Worm (Caenorhabditis elegans) whole organism, early embryonic: ENCODE results near the gene ZK430.5.

ENCODE experiments used
- B0310.2 ChIP-seq: sonication (generic microtip); optimal IDR thresholded peaks from 2 replicates; lab custom pipeline; 2016; ENCODE audit warnings: mild to moderate bottlenecking, missing genetic modification characterization, missing compliant biosample characterization
- F13C5.2 ChIP-seq: sonication (generic microtip); optimal IDR thresholded peaks from 2 replicates; lab custom pipeline; 2017; ENCODE audit warnings: mild to moderate bottlenecking, missing genetic modification characterization, inconsistent platforms, missing compliant biosample characterization
- aly-1 ChIP-seq: sonication (generic microtip); optimal IDR thresholded peaks from 2 replicates; lab custom pipeline; 2016; ENCODE audit warnings: missing genetic modification characterization, missing compliant biosample characterization
- ama-1 ChIP-seq: fragments of 150-350 bp; optimal IDR thresholded peaks from 2 replicates; lab custom pipeline; 2014
- ceh-13 ChIP-seq: fragments of 200-800 bp; sonication (Bioruptor generic); optimal IDR thresholded peaks from 2 replicates; lab custom pipeline; 2018; ENCODE audit warnings: mild to moderate bottlenecking, missing genetic modification characterization, missing compliant biosample characterization
- ceh-36 ChIP-seq: sonication (generic microtip); optimal IDR thresholded peaks from 2 replicates; lab custom pipeline; 2016; ENCODE audit warnings: missing genetic modification characterization, inconsistent platforms, missing compliant biosample characterization
- ets-7 ChIP-seq: sonication (generic microtip); optimal IDR thresholded peaks from 2 replicates; lab custom pipeline; 2016; ENCODE audit warnings: missing genotype, missing genetic modification characterization, missing compliant biosample characterization
- flt-1 ChIP-seq: fragments of 200-800 bp; sonication (Bioruptor generic); IDR thresholded peaks from 2 replicates; pipeline ENCODE4 v1.3.6; 2022; ENCODE audit warnings: missing genetic modification characterization, missing compliant biosample characterization
- hmbx-1 ChIP-seq: sonication (generic microtip); optimal IDR thresholded peaks from 2 replicates; lab custom pipeline; 2016; ENCODE audit warnings: mild to moderate bottlenecking, missing genetic modification characterization, missing compliant biosample characterization
- hmg-4 ChIP-seq: fragments of 200-800 bp; sonication (Bioruptor generic); optimal IDR thresholded peaks from 2 replicates; lab custom pipeline; 2018; ENCODE audit warnings: mild to moderate bottlenecking, missing genetic modification characterization, missing compliant biosample characterization
- hnd-1 ChIP-seq: sonication (generic microtip); optimal IDR thresholded peaks from 2 replicates; lab custom pipeline; 2016; ENCODE audit warnings: missing genetic modification characterization, missing compliant biosample characterization
- pes-1 ChIP-seq: fragments of 200-800 bp; sonication (Bioruptor generic); IDR thresholded peaks from 2 replicates; pipeline ENCODE4 v1.3.6; 2022; ENCODE audit warnings: missing genetic modification reagents, missing genetic modification characterization, missing compliant biosample characterization
- scrt-1 ChIP-seq: fragments of 200-800 bp; sonication (Bioruptor generic); IDR thresholded peaks from 2 replicates; pipeline ENCODE4 v1.3.6; 2022; ENCODE audit warnings: missing genetic modification characterization, missing compliant biosample characterization
- sea-1 ChIP-seq: fragments of 200-800 bp; sonication (Bioruptor generic); conservative IDR thresholded peaks from 2 replicates; pipeline ENCODE4 v1.3.6; 2022; ENCODE audit warnings: missing genetic modification characterization, missing compliant biosample characterization
- tbx-11 ChIP-seq: fragments of 200-800 bp; sonication (Bioruptor generic); IDR thresholded peaks from 2 replicates; pipeline ENCODE4 v1.3.6; 2022; ENCODE audit warnings: missing genetic modification characterization, missing compliant biosample characterization
- tbx-37 ChIP-seq: fragments of 200-800 bp; sonication (Bioruptor generic); conservative IDR thresholded peaks from 2 replicates; pipeline ENCODE4 v1.3.6; 2022; ENCODE audit warnings: missing genetic modification reagents, missing genetic modification characterization, missing compliant biosample characterization
- tra-4 ChIP-seq: sonication (generic microtip); optimal IDR thresholded peaks from 2 replicates; lab custom pipeline; 2017; ENCODE audit warnings: missing genetic modification characterization, missing compliant biosample characterization

The ZK430.5 gene

ce11 chrII:4372867-4373397 lies 32.5 kb upstream of the ZK430.5 start:
- TF ChIP-seq ama-1 (lab: Kevin White, UChicago) (no peak), pes-1 (GFP tag; lab: Robert Waterston, UW) (no peak), ceh-36 (no peak), tra-4 (tag; lab: Kevin White, UChicago) (no peak), F13C5.2 (no peak), tbx-37 (GFP tag; lab: Robert Waterston, UW) (no peak), flt-1 (no peak), hnd-1 (tag; lab: Kevin White, UChicago) (no peak), hmg-4 (GFP tag; lab: Kevin White, UChicago) (no peak), B0310.2 (tag; lab: Kevin White, UChicago) (no peak), aly-1 (tag; lab: Kevin White, UChicago) (no peak)

- TF ChIP-seq hnd-1 (tag; lab: Kevin White, UChicago): no peak
- no peak for TF ChIP-seq scrt-1 (GFP tag; lab: Robert Waterston, UW)
- TF ChIP-seq B0310.2 (tag; lab: Kevin White, UChicago): no peak
- no peak for TF ChIP-seq ceh-36
- TF ChIP-seq hmg-4 (GFP tag; lab: Kevin White, UChicago): no peak
- no peak for TF ChIP-seq ceh-13 (GFP tag; lab: Kevin White, UChicago)
- TF ChIP-seq ets-7 (tag; lab: Kevin White, UChicago): no peak
- no peak for TF ChIP-seq hmbx-1 (tag; lab: Kevin White, UChicago)
- TF ChIP-seq tbx-11 (GFP tag; lab: Robert Waterston, UW): no peak
These were observed 30.6 kb upstream of the ZK430.5 start for ce11 chrII:4374885-4375284.

ce11 chrII:4376295-4377172 lies 28.9 kb upstream of the ZK430.5 start, which contains the start of gene ntl-2:
Gene ntl-2 (minus strand): TSS chrII:4376465.
- TF ChIP-seq hmg-4 (GFP tag; lab: Kevin White, UChicago) (peak; percentile 93), aly-1 (tag; lab: Kevin White, UChicago) (no peak), flt-1 (peak; percentile 29; the same call in 1 of the 2 replicates), sea-1 (0 out of 2 replicates have a peak, but pooled peaks have one; percentile 58), tra-4 (tag; lab: Kevin White, UChicago) (no peak), tbx-11 (GFP tag; lab: Robert Waterston, UW) (peak; percentile 44; the same call in 1 of the 2 replicates), pes-1 (GFP tag; lab: Robert Waterston, UW) (peak; percentile 66), ceh-13 (GFP tag; lab: Kevin White, UChicago) (peak; percentile 16), tbx-37 (GFP tag; lab: Robert Waterston, UW) (no peak), F13C5.2 (peak; percentile 75), ets-7 (tag; lab: Kevin White, UChicago) (no peak), ceh-36 (peak; percentile 67), B0310.2 (tag; lab: Kevin White, UChicago) (peak; percentile 55)

DNA sequence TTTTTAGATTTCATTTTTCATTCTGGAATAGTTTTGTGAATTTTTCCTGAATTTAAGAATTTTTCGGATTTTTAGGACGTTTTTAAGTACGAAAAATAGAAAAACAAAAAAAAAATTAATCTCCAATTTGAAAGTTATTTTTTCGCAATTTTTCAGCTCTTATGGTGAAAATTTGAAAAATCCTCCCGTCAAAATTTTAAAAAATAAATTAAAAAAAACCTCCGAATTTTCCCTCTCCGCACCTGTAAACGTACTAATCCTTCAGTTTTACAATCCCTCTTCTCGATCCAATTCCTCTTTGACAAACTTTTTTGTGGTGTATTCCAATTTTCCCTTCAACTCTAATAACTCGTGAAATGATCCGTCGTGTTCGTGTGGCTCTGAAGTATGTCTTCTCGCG lies 27.3 kb upstream of the ZK430.5 start, which contains the start of gene B0286.1:
B0286.1 (plus strand) TSS at position 301 of the 400 bp plus-strand sequence.
- TF ChIP-seq B0310.2 (tag; lab: Kevin White, UChicago): no peak
- no peak for TF ChIP-seq ets-7 (tag; lab: Kevin White, UChicago)
- no peak for TF ChIP-seq hnd-1 (tag; lab: Kevin White, UChicago)
- no peak for TF ChIP-seq ceh-13 (GFP tag; lab: Kevin White, UChicago)
- TF ChIP-seq ama-1 (lab: Kevin White, UChicago): no peak
- TF ChIP-seq tbx-11 (GFP tag; lab: Robert Waterston, UW): no peak
- no peak for TF ChIP-seq tbx-37 (GFP tag; lab: Robert Waterston, UW)
- no peak for TF ChIP-seq pes-1 (GFP tag; lab: Robert Waterston, UW)

ce11 chrII:4383306-4383705 lies 22.2 kb upstream of the ZK430.5 start, which contains the start of gene fkh-6:
Gene fkh-6 (minus strand): TSS chrII:4383406.
- no peak for TF ChIP-seq F13C5.2
- no peak for TF ChIP-seq B0310.2 (tag; lab: Kevin White, UChicago)
- no peak for TF ChIP-seq aly-1 (tag; lab: Kevin White, UChicago)
- TF ChIP-seq tbx-37 (GFP tag; lab: Robert Waterston, UW): no peak
- no peak for TF ChIP-seq tra-4 (tag; lab: Kevin White, UChicago)
- no peak for TF ChIP-seq hmbx-1 (tag; lab: Kevin White, UChicago)
- no peak for TF ChIP-seq sea-1
- no peak for TF ChIP-seq ceh-13 (GFP tag; lab: Kevin White, UChicago)
- TF ChIP-seq ama-1 (lab: Kevin White, UChicago): no peak
- TF ChIP-seq pes-1 (GFP tag; lab: Robert Waterston, UW): no peak
- TF ChIP-seq hmg-4 (GFP tag; lab: Kevin White, UChicago): no peak
- no peak for TF ChIP-seq ceh-36
- no peak for TF ChIP-seq hnd-1 (tag; lab: Kevin White, UChicago)
- no peak for TF ChIP-seq scrt-1 (GFP tag; lab: Robert Waterston, UW)
- TF ChIP-seq ets-7 (tag; lab: Kevin White, UChicago): no peak
- TF ChIP-seq flt-1: no peak
- TF ChIP-seq tbx-11 (GFP tag; lab: Robert Waterston, UW): no peak

ce11 chrII:4391072-4391471 lies 14.4 kb upstream of the ZK430.5 start:
- no peak for TF ChIP-seq tbx-11 (GFP tag; lab: Robert Waterston, UW)
- no peak for TF ChIP-seq tra-4 (tag; lab: Kevin White, UChicago)
- TF ChIP-seq flt-1: no peak
- TF ChIP-seq hnd-1 (tag; lab: Kevin White, UChicago): no peak
- TF ChIP-seq pes-1 (GFP tag; lab: Robert Waterston, UW): no peak
- TF ChIP-seq tbx-37 (GFP tag; lab: Robert Waterston, UW): no peak
